Fruit fly (Drosophila melanogaster): ENCODE results near the gene CG12321.

The CG12321 gene

DNA sequence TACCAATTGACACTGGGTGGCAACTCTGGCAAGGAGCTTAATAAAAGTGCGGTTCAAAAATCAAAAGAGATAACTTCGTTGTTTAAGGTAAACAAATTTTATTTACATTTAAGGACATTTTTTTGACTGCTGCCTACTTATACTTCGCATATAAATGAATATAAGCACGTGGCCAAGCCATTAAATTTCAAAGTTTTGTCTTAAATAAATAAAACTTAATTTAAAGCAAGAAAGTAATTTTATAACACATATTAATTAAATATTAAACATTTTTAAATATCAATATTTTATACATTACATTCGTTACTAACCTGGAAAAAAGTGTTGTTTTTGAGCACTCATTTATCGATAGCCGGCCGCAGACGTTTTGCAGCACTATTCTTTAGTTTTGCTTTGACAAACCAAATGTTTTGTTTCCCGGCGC, at the start of gene CG12321, which contains the start of gene MED17:
Gene CG12321, minus strand, starts transcription at position 6 of the 424 bp plus-strand sequence.
Gene MED17, plus strand, starts transcription at position 371 of the 424 bp plus-strand sequence.
- peak; percentile 85 for TF ChIP-seq CG17801 (GFP tag; optimal IDR thresholded peaks at IDR 0.05; ENCODE audit: partially characterized antibody)

DNA sequence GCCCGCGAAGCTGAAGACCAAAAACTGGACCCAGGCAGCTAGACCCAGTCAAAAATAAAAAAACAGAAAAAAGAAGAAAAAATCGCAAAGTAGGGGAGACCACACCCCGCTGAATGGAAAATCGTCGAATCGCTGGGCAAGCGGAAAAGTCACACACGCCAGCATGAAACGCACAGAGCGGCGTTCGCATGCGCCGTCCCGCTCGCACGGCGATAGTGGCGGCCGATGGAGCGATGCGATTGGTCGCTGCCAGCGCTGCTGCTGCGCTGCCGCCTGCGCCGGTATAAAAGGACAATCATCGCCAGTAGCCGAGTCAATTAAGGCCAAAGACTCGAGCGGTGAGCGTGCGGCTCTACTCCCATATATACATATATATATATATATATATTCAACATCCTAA, 47.4 kb upstream of the CG12321 start, which contains the start of gene repo:
Gene repo, plus strand, starts transcription at position 314 of the 400 bp plus-strand sequence.
- no peak for TF ChIP-seq CG17801 (GFP tag; optimal IDR thresholded peaks at IDR 0.05; ENCODE audit: partially characterized antibody)

DNA sequence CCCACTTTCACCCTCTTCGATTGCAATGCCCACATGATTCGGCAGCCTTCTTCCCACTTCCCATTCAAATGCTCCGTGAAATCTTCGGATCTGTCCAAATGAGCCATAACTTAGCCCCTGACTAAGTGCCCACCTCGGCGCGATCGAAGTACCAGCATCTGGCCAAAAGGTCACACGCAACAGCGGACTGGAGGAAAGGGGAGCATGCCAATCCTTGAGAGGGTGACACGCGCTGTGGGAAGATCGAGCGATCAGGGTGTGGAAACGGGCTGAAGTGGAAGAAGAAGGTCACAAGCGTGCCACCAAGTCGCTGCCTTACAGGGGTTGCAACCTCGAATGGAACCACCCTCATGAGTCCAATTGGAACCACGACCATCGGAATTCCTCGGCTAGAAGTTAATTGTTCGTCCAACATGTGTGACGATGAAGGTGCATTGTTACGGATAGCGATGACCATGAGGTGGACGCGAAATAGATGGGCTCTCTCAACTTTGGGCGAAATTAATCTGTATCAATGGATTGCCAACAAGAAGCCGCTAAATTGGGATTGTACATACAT, 46.3 kb upstream of the CG12321 start:
- no peak for TF ChIP-seq CG17801 (GFP tag; optimal IDR thresholded peaks at IDR 0.05; ENCODE audit: partially characterized antibody)

DNA sequence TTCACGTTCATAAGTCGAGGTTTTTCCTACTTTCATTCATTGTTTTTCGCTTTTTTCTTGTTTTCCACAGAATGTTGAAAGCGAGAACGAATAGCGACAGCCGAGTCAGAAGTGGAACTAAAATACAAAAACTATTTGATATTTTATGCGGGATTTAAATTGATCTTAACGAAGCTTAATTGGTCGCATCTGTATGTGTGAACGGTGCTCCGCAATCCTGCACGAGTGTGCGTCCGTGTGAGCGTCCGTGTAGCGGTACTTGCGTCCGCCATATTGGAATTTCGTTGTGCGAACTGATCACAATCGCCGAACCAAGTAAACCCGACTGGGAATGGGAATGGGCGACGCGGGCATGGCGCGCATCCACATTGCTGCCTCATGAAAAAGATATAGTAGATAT, 43.7 kb upstream of the CG12321 start:
- TF ChIP-seq CG17801 (GFP tag; optimal IDR thresholded peaks at IDR 0.05; ENCODE audit: partially characterized antibody): no peak

DNA sequence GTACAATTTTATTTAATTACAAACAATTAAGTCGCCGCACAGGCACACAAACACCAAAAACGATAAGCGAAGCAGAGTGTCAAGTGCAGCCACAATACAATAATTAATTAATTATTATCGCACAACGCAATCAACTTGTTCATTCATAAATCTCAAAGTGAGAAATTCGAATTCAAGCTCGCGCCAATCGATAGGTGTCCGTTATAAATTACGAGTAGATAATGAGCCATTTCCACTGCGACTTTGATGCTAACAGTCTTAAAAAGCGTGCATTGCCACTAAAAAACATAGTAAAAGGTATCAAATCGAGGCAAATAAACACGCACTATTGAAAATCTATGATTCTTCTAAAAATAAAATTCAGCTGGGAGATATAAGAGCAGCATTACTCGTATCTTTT, 41.7 kb upstream of the CG12321 start:
- no peak for TF ChIP-seq CG17801 (GFP tag; optimal IDR thresholded peaks at IDR 0.05; ENCODE audit: partially characterized antibody)

DNA sequence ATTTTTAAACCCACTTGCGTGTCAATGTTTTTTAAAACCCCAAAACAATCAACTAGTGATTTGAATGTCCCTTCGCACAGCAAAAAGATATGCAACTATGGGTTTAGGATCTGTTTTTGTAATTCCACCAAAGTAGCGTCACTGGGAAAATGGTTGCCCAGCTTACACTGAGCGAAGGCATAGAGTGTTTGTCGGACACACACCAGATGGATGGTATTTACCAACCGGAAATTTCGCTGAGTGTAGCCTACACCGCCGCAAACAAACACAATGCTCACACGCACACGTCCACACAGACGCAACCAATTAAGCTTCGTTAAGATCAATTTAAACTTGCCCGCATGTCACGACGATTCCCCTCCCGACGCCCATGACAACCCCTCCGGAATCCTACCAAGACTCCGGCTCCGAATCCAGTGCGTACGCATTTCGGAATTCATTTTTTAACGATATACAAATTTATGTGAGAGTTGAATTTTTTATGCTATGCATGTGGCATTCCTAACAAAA, 40.3 kb upstream of the CG12321 start:
- TF ChIP-seq CG17801 (GFP tag; optimal IDR thresholded peaks at IDR 0.05; ENCODE audit: partially characterized antibody): no peak

DNA sequence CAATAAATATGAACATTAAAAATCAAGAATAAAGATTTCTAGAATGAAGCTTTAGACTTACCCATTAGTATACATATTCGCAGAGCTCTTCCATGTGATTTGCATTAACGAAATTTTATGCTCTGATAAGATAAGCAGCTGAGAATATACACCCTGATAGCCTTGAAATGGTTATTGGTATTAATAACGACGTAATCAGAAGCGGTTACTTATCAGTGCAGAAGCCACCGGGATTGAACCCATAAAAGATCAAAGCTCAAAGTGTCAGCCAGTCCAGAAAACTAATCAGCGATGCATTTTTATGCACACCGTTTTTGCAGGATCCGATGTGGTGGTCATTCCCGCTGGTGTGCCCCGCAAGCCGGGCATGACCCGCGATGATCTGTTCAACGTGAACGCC, 38.9 kb upstream of the CG12321 start:
- TF ChIP-seq CG17801 (GFP tag; optimal IDR thresholded peaks at IDR 0.05; ENCODE audit: partially characterized antibody): no peak

DNA sequence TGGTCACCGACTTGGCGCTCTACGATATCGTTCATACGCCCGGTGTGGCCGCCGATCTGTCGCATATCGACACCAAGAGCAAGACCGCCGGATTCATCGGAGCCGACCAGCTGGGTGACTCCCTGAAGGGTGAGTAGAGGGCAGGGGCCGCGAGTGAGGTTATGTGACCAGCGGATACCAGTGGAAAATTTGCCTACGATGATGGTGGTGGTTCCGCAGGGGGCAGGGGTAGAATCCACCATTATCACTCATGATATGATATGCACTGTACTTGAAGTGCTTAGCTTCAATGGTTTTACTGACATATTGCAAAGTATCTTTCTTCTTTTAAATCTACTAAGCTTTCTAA, 38.3 kb upstream of the CG12321 start:
- TF ChIP-seq CG17801 (GFP tag; optimal IDR thresholded peaks at IDR 0.05; ENCODE audit: partially characterized antibody): no peak

DNA sequence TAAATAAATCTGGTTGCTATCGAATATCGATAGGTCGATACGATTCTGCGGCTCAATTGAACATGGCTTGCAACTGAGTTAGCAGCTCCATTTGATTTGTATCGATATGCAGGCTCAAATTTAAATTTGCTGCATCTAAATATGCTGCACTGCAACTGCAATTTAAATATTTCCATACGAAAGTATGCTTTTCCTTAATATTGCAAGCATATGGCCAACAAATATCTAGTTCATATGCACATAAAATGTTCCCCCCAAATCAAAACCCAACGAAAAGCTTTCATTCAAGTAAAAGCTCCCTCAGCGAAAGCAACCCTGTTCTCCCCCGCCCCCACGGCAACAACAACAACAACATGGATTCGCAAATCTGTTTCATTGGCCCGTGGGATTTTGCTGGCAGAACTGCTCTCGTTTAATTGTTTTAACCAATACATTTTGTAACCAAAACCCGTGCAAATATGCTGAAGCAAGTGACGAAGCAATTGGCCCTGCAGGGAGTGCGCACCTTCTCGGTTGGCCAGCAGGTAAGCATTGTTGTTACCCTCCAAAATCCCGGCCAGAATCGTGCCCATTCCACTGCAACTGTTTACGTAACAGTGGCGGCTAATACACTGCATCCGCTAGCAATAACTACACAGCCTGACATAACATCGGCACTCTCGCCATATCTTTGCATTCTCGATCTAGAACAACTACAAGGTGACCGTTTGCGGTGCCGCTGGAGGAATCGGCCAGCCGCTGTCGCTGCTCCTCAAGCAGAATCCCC, 37.7 kb upstream of the CG12321 start, which contains the start of the genes CG7168 and Mdh2:
Gene CG7168, minus strand, starts transcription at position 40 of the 766 bp plus-strand sequence.
Gene Mdh2, plus strand, starts transcription at position 354 of the 766 bp plus-strand sequence.
- peak; percentile 12 for TF ChIP-seq CG17801 (GFP tag; optimal IDR thresholded peaks at IDR 0.05; ENCODE audit: partially characterized antibody)

DNA sequence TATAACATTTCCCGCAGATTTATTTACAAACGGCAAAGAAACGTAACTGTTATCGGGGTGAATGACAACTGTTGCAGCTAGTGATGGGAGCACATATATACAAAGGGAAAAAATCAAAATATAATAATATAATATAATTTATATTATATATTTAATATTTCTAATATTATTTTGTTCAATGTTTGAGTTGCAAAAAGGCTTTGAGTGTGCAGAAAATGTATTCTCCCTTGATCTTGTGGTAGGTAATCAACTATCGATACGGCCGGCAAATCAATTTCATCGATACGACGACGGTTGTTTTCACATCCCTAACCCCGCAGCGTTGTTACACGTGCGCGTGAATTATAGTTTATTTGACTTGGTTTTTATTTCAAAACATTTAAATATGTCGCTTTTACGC, 34.9 kb upstream of the CG12321 start, which contains the start of the genes mTerf5 and Non3:
Gene mTerf5, minus strand, starts transcription at position 249 of the 400 bp plus-strand sequence.
Gene Non3, plus strand, starts transcription at position 289 of the 400 bp plus-strand sequence.
- peak; percentile 73 for TF ChIP-seq CG17801 (GFP tag; optimal IDR thresholded peaks at IDR 0.05; ENCODE audit: partially characterized antibody)

DNA sequence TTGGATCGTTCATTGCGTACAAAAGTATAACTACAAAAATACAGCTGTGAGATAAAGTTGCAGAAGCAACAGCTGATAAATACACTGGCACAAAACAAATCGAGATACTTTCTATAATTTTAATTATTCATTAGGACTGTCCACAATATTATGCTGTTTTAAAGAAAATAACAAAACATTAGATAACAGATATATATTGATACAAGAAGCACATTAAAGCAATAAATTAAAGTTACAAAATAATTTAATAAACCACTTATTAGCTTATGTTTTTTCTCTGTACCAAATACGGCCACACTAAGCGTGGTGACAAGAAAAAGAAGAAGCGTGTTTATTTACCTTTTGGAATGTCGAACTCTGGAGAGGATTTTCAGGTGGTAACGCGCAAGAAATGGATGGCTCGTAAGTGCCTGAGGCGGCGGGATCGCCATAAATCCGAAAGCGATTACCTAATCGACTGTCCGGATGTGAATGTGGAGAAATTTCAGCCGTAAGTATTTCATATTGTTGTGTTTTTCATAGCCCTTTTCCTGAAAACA, 31.8 kb upstream of the CG12321 start, which contains the start of the genes CG7988 and CG7183:
Gene CG7988, plus strand, starts transcription at position 316 of the 539 bp plus-strand sequence.
Gene CG7183, minus strand, starts transcription at position 489 of the 539 bp plus-strand sequence.
- TF ChIP-seq CG17801 (GFP tag; optimal IDR thresholded peaks at IDR 0.05; ENCODE audit: partially characterized antibody): peak; percentile 98

DNA sequence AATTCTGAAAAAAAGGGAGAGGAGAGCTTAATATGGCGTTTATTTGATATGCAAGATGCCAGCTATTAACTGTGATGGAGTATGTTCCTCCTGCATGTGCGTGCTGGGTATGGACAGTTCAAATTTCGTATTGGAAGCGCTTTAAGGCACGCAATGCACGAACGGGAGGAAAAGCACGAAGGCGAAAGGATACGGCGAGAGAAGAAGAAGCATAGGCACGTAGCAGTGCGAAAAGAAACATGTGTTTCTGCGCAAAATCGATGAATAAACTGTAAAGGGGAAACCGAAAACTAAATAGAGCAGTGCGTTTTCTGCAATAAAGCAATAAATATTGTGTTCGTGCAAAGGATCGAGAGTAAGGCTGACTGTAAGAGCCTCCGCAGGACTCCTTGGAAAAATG, 27.4 kb upstream of the CG12321 start, which contains the start of gene CG14314:
Gene CG14314, plus strand, starts transcription at position 243 of the 400 bp plus-strand sequence.
- no peak for TF ChIP-seq CG17801 (GFP tag; optimal IDR thresholded peaks at IDR 0.05; ENCODE audit: partially characterized antibody)

DNA sequence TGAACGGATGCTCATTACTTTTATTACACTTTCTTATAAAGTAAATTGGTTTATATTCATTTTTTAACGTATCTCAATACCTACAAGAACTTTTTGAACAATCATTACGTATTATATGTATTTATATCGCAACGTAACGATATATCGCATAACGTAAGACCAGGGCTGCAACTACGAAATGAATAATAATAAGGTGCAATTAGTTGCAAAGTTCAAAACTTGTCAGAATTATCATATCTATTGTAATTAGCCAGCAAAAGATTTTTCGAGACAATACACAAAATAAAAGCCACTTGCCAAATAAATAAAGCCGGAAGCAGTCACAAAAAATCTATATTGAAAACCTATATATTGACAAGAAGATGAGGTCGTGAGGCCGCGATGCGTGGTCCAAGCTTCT, 26.8 kb upstream of the CG12321 start:
- TF ChIP-seq CG17801 (GFP tag; optimal IDR thresholded peaks at IDR 0.05; ENCODE audit: partially characterized antibody): peak; percentile 36

DNA sequence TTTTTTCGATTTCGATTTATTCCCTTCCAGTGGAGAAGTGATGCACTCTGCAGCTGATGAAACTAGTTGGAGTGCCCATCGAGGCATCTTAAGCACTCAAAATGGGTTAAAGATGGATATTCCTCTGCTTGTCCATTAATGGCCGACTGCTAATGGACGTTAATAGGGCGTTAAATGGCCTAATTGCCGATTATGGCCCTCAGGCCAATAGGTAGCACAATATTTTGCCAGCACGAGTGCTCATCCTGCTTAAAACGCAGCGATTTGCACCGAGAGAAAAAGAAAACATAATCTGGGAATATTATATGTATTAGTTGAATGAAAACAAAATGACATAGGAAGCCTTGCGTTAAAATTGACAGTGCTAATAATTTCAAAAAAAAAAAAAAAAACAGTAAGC, 20.0 kb upstream of the CG12321 start, which contains the start of gene CG44158:
Gene CG44158, plus strand, starts transcription at position 301 of the 400 bp plus-strand sequence.
- TF ChIP-seq CG17801 (GFP tag; optimal IDR thresholded peaks at IDR 0.05; ENCODE audit: partially characterized antibody): no peak

DNA sequence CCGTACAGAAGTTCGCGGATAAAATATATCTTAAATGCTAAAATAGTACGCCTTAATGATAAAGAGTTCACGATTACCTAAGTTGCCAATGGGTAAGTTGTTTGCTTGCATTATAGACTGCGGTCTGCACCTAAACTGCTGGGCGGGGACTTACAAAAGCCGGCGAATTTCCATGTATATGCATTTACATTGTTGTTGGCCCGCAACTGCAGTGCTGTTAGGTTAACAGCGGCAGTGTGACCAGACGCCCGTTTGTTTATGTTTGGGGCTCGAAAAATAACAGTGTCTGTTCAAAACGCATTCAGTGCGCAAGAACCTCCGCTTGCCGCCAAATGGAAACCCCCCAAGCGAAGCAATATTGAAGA, 11.4 kb upstream of the CG12321 start:
- no peak for TF ChIP-seq CG17801 (GFP tag; optimal IDR thresholded peaks at IDR 0.05; ENCODE audit: partially characterized antibody)

Data from ovary, adult (tissue).